Worm (Caenorhabditis elegans) whole organism, young adult: ENCODE results near the gene C36E8.4.

Experiments
- aptf-3 ChIP-seq: fragments of 200-800 bp; sonication (Bioruptor generic); IDR thresholded peaks from 2 replicates; pipeline ENCODE4 v1.3.6; 2022; ENCODE audit warnings: missing genetic modification characterization, missing compliant biosample characterization
- atf-7 ChIP-seq: sonication (generic microtip); optimal IDR thresholded peaks from 2 replicates; lab custom pipeline; 2017; ENCODE audit warnings: mild to moderate bottlenecking, missing genetic modification characterization, missing compliant biosample characterization
- ceh-40 ChIP-seq: fragments of 200-800 bp; sonication (Bioruptor generic); IDR thresholded peaks from 2 replicates; pipeline ENCODE4 v1.3.6; 2022; ENCODE audit warnings: missing genetic modification characterization, missing compliant biosample characterization
- dpl-1 ChIP-seq: fragments of 150-350 bp; optimal IDR thresholded peaks from 2 replicates; lab custom pipeline; 2014; ENCODE audit warnings: missing biosample characterization, missing genetic modification reagents, missing genetic modification characterization
- lag-1 ChIP-seq: fragments of 200-800 bp; sonication (Bioruptor generic); IDR thresholded peaks from 2 replicates; pipeline ENCODE4 v1.3.6; 2022; ENCODE audit warnings: missing genetic modification reagents, missing genetic modification characterization, missing compliant biosample characterization
- ztf-25 ChIP-seq: fragments of 200-800 bp; sonication (Bioruptor generic); IDR thresholded peaks from 2 replicates; pipeline ENCODE4 v1.3.6; 2022; ENCODE audit warnings: missing genetic modification reagents, missing genetic modification characterization, missing compliant biosample characterization

DNA sequence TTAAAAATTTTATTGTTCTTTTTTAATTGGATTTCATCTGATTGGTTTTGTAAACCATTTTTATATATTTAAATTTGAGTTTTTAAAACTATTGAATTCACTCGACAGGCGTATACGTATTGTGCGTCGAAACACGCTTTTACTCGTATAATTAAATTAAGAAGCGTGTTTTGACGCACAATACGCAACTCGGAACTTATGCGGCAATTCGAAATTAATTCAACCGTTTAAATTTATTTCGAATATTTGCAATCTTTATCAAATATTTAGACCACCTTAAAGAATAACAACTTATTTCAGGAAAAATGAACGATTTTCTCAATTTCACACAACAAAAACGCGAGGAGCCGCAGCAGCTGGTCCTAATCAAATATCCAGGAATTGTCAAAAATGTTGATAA lies 9.7 kb downstream of the C36E8.4 start, which contains the start of gene tftc-5:
- TF ChIP-seq ceh-40 (GFP tag; lab: Robert Waterston, UW) (no peak), atf-7 (tag; lab: Kevin White, UChicago) (no peak), lag-1 (GFP tag; lab: Robert Waterston, UW) (no peak), dpl-1 (no peak), ztf-25 (GFP tag; lab: Robert Waterston, UW) (no peak), aptf-3 (GFP tag; lab: Robert Waterston, UW) (no peak)
